Fruit fly (Drosophila melanogaster) whole organism, embryonic: ENCODE data around the gene SelT.
A peak's percentile ranks its signal among the peaks of the same experiment; 100 is the strongest.

Experiments used
- Antp ChIP-seq: fragments of 200-800 bp; sonication (Bioruptor generic); optimal IDR thresholded peaks from 3 replicates; lab custom pipeline; 2016; ENCODE audit warnings: missing biosample characterization, missing genetic modification characterization
- Atf-2 ChIP-seq: fragments of 200-800 bp; sonication (Bioruptor generic); optimal IDR thresholded peaks from 2 replicates; lab custom pipeline; 2016; ENCODE audit warnings: missing biosample characterization, missing genetic modification characterization
- CG10267 ChIP-seq: fragments of 200-800 bp; sonication (Bioruptor generic); optimal IDR thresholded peaks from 2 replicates; lab custom pipeline; 2018; ENCODE audit warnings: missing biosample characterization, mild to moderate bottlenecking, missing genetic modification characterization, moderate library complexity
- CG10274 ChIP-seq: fragments of 200-800 bp; sonication (Bioruptor generic); optimal IDR thresholded peaks from 3 replicates; lab custom pipeline; 2017; ENCODE audit warnings: missing biosample characterization, mild to moderate bottlenecking, missing genetic modification characterization
- CG11398 ChIP-seq: fragments of 200-800 bp; sonication (Bioruptor generic); optimal IDR thresholded peaks from 2 replicates; lab custom pipeline; 2016; ENCODE audit warnings: missing biosample characterization, missing genetic modification characterization
- CG11456 ChIP-seq: fragments of 200-800 bp; sonication (Bioruptor generic); IDR thresholded peaks from 3 replicates; pipeline ENCODE4 v1.3.6; 2022; ENCODE audit warnings: missing biosample characterization, missing genetic modification characterization
- CG1233 ChIP-seq: fragments of 200-800 bp; sonication (Bioruptor generic); optimal IDR thresholded peaks from 4 replicates; lab custom pipeline; 2018; ENCODE audit warnings: missing biosample characterization, mild to moderate bottlenecking, missing genetic modification characterization
- CG15011 ChIP-seq: fragments of 200-800 bp; sonication (Bioruptor generic); optimal IDR thresholded peaks from 3 replicates; lab custom pipeline; 2018; ENCODE audit warnings: missing biosample characterization, mild to moderate bottlenecking, missing genetic modification characterization
- CG17361 ChIP-seq: fragments of 200-800 bp; sonication (Bioruptor generic); IDR thresholded peaks from 3 replicates; pipeline ENCODE4 v1.3.6; 2022; ENCODE audit warnings: missing biosample characterization, missing genetic modification characterization
- CG17912 ChIP-seq: fragments of 200-800 bp; sonication (Bioruptor generic); optimal IDR thresholded peaks from 2 replicates; lab custom pipeline; 2018; ENCODE audit warnings: missing biosample characterization, mild to moderate bottlenecking, missing genetic modification characterization
- CG1792 ChIP-seq: fragments of 200-800 bp; sonication (Bioruptor generic); optimal IDR thresholded peaks from 2 replicates; lab custom pipeline; 2016; ENCODE audit warnings: missing biosample characterization, missing genetic modification characterization
- CG1832 ChIP-seq: fragments of 200-800 bp; sonication (Bioruptor generic); optimal IDR thresholded peaks from 2 replicates; lab custom pipeline; 2017; ENCODE audit warnings: missing biosample characterization, mild to moderate bottlenecking, missing genetic modification characterization, inconsistent platforms
- CG2712 ChIP-seq: fragments of 200-800 bp; optimal IDR thresholded peaks from 3 replicates; lab custom pipeline; 2019; ENCODE audit warnings: missing biosample characterization, mild to moderate bottlenecking, missing genetic modification characterization, moderate library complexity
- CG30431 ChIP-seq: fragments of 200-800 bp; sonication (Bioruptor generic); optimal IDR thresholded peaks from 2 replicates; lab custom pipeline; 2017; ENCODE audit warnings: missing biosample characterization, missing genetic modification characterization
- CG3163 ChIP-seq: fragments of 200-800 bp; sonication (Bioruptor generic); optimal IDR thresholded peaks from 3 replicates; lab custom pipeline; 2016; ENCODE audit warnings: missing biosample characterization, missing genetic modification characterization
- CG6175 ChIP-seq: fragments of 200-800 bp; sonication (Bioruptor generic); IDR thresholded peaks from 3 replicates; pipeline ENCODE4 v1.3.6; 2022; ENCODE audit warnings: missing biosample characterization, missing genetic modification characterization
- CG6654 ChIP-seq: fragments of 200-800 bp; sonication (Bioruptor generic); optimal IDR thresholded peaks from 2 replicates; lab custom pipeline; 2017; ENCODE audit warnings: missing biosample characterization, mild to moderate bottlenecking, missing genetic modification characterization
- CG7786 ChIP-seq: fragments of 200-800 bp; sonication (Bioruptor generic); optimal IDR thresholded peaks from 2 replicates; lab custom pipeline; 2016; ENCODE audit warnings: missing biosample characterization, missing genetic modification characterization
- CG8924 ChIP-seq: fragments of 200-800 bp; optimal IDR thresholded peaks from 3 replicates; lab custom pipeline; 2019; ENCODE audit warnings: missing biosample characterization, mild to moderate bottlenecking, missing genetic modification characterization, moderate library complexity
- CG8944 ChIP-seq: fragments of 200-800 bp; sonication (Bioruptor generic); optimal IDR thresholded peaks from 3 replicates; lab custom pipeline; 2016; ENCODE audit warnings: missing biosample characterization, missing genetic modification characterization
- CHES-1-like ChIP-seq: fragments of 200-800 bp; sonication (Bioruptor generic); optimal IDR thresholded peaks from 2 replicates; lab custom pipeline; 2016; ENCODE audit warnings: missing biosample characterization, missing genetic modification characterization
- Deaf1 ChIP-seq: fragments of 200-800 bp; optimal IDR thresholded peaks from 3 replicates; lab custom pipeline; 2019; ENCODE audit warnings: missing biosample characterization, mild to moderate bottlenecking, missing genetic modification characterization, moderate library complexity
- Elba2 ChIP-seq: fragments of 200-800 bp; sonication (Bioruptor generic); optimal IDR thresholded peaks from 3 replicates; lab custom pipeline; 2016; ENCODE audit warnings: missing biosample characterization, missing genetic modification characterization
- Fer2 ChIP-seq: fragments of 200-800 bp; sonication (Bioruptor generic); optimal IDR thresholded peaks from 2 replicates; lab custom pipeline; 2018; ENCODE audit warnings: missing biosample characterization, mild to moderate bottlenecking, missing genetic modification characterization, moderate library complexity
- Mes4 ChIP-seq: fragments of 200-800 bp; sonication (Bioruptor generic); optimal IDR thresholded peaks from 2 replicates; lab custom pipeline; 2016; ENCODE audit warnings: missing biosample characterization, missing genetic modification characterization
- Sry-δ ChIP-seq: fragments of 200-800 bp; sonication (Bioruptor generic); optimal IDR thresholded peaks from 2 replicates; lab custom pipeline; 2016; ENCODE audit warnings: missing biosample characterization, missing genetic modification characterization
- ac ChIP-seq: fragments of 200-800 bp; sonication (Bioruptor generic); optimal IDR thresholded peaks from 3 replicates; lab custom pipeline; 2017; ENCODE audit warnings: missing biosample characterization, mild to moderate bottlenecking, missing genetic modification characterization
- az2 ChIP-seq: fragments of 200-800 bp; sonication (Bioruptor generic); optimal IDR thresholded peaks from 3 replicates; lab custom pipeline; 2016; ENCODE audit warnings: missing biosample characterization, missing genetic modification characterization
- bcd ChIP-seq: fragments of 200-800 bp; sonication (Bioruptor generic); optimal IDR thresholded peaks from 2 replicates; lab custom pipeline; 2017; ENCODE audit warnings: missing biosample characterization, mild to moderate bottlenecking, missing genetic modification characterization
- crp ChIP-seq, 2 experiments: fragments of 200-800 bp; sonication (Bioruptor generic); optimal IDR thresholded peaks; 2 replicates in 1 of 2; 3 replicates in 1 of 2; lab custom pipeline; 2017; ENCODE audit warnings: missing biosample characterization in 2 of 2, missing genetic modification characterization in 2 of 2, mild to moderate bottlenecking in 1 of 2, moderate library complexity in 1 of 2
- dimm ChIP-seq: fragments of 200-800 bp; sonication (Bioruptor generic); IDR thresholded peaks from 2 replicates; pipeline ENCODE4 v1.3.6; 2022; ENCODE audit warnings: missing biosample characterization, missing genetic modification characterization
- dm ChIP-seq: fragments of 200-800 bp; sonication (Bioruptor generic); optimal IDR thresholded peaks from 3 replicates; lab custom pipeline; 2016; ENCODE audit warnings: missing biosample characterization, missing genetic modification characterization
- emc ChIP-seq: fragments of 200-800 bp; sonication (Bioruptor generic); optimal IDR thresholded peaks from 2 replicates; lab custom pipeline; 2016; ENCODE audit warnings: missing biosample characterization, missing genetic modification characterization
- en ChIP-seq: fragments of 200-800 bp; sonication (Bioruptor generic); optimal IDR thresholded peaks from 2 replicates; lab custom pipeline; 2016; ENCODE audit warnings: missing biosample characterization, missing genetic modification characterization
- ewg ChIP-seq: fragments of 200-800 bp; sonication (Bioruptor generic); optimal IDR thresholded peaks from 3 replicates; lab custom pipeline; 2017; ENCODE audit warnings: mild to moderate bottlenecking, missing biosample characterization, missing genetic modification reagents, missing genetic modification characterization
- grn ChIP-seq: fragments of 200-800 bp; sonication (Bioruptor generic); optimal IDR thresholded peaks from 3 replicates; lab custom pipeline; 2017; ENCODE audit warnings: missing biosample characterization, missing genetic modification characterization
- gsb ChIP-seq: fragments of 200-800 bp; sonication (Bioruptor generic); IDR thresholded peaks from 2 replicates; pipeline ENCODE4 v1.3.6; 2022; ENCODE audit warnings: missing biosample characterization, missing genetic modification characterization
- hkb ChIP-seq, 2 experiments: fragments of 200-800 bp in 1 of 2; fragments of >200 bp in 1 of 2; sonication (Bioruptor generic) in 1 of 2; IDR thresholded peaks in 1 of 2; optimal IDR thresholded peaks in 1 of 2; 2 replicates each; pipeline versions ENCODE4 v1.3.6 to Lab custom; 2017 to 2022; ENCODE audit warnings: missing biosample characterization in 1 of 2, missing genetic modification characterization in 1 of 2
- klu ChIP-seq: fragments of 200-800 bp; sonication (Bioruptor generic); IDR thresholded peaks from 2 replicates; pipeline ENCODE4 v1.3.6; 2022; ENCODE audit warnings: missing biosample characterization, missing genetic modification characterization
- knrl ChIP-seq: fragments of 200-800 bp; sonication (Bioruptor generic); IDR thresholded peaks from 3 replicates; pipeline ENCODE4 v1.3.6; 2022; ENCODE audit warnings: missing biosample characterization, missing genetic modification characterization; ENCODE audit not compliant: partially characterized antibody
- lmd ChIP-seq: fragments of 200-800 bp; sonication (Bioruptor generic); IDR thresholded peaks from 2 replicates; pipeline ENCODE4 v1.3.6; 2022; ENCODE audit warnings: missing biosample characterization, missing genetic modification characterization
- mirr ChIP-seq: fragments of 200-800 bp; sonication (Bioruptor generic); optimal IDR thresholded peaks from 3 replicates; lab custom pipeline; 2018; ENCODE audit warnings: missing biosample characterization, mild to moderate bottlenecking, missing genetic modification characterization
- peb ChIP-seq: fragments of 200-800 bp; sonication (Bioruptor generic); IDR thresholded peaks from 2 replicates; pipeline ENCODE4 v1.3.6; 2022; ENCODE audit warnings: missing biosample characterization, missing genetic modification characterization
- pzg ChIP-seq: fragments of 200-800 bp; sonication (Bioruptor generic); optimal IDR thresholded peaks from 3 replicates; lab custom pipeline; 2018; ENCODE audit warnings: missing biosample characterization, mild to moderate bottlenecking, missing genetic modification characterization, moderate library complexity
- run ChIP-seq: fragments of 200-800 bp; sonication (Bioruptor generic); optimal IDR thresholded peaks from 3 replicates; lab custom pipeline; 2018; ENCODE audit warnings: missing biosample characterization, mild to moderate bottlenecking, missing genetic modification characterization
- sens ChIP-seq: fragments of 200-800 bp; sonication (Bioruptor generic); peaks from one replicate; lab custom pipeline; 2016; ENCODE audit warnings: missing biosample characterization, missing genetic modification characterization
- shn ChIP-seq: fragments of 200-800 bp; sonication (Bioruptor generic); optimal IDR thresholded peaks from 3 replicates; lab custom pipeline; 2016; ENCODE audit warnings: missing biosample characterization, missing genetic modification characterization
- sna ChIP-seq: fragments of 200-800 bp; sonication (Bioruptor generic); IDR thresholded peaks from 2 replicates; pipeline ENCODE4 v1.3.6; 2022; ENCODE audit warnings: missing biosample characterization, missing genetic modification characterization; ENCODE audit not compliant: partially characterized antibody
- so ChIP-seq: fragments of 200-800 bp; sonication (Bioruptor generic); IDR thresholded peaks from 3 replicates; pipeline ENCODE4 v1.3.6; 2022; ENCODE audit warnings: missing biosample characterization, missing genetic modification characterization

SelT gene

dm6 chr2L:4997401-4998259 lies 13.1 kb upstream of the SelT start (continued):
- TF ChIP-seq CG2712 (tag; lab: Kevin White, UChicago) (peak; percentile 99), CG8924 (tag; lab: Kevin White, UChicago) (peak; percentile 99), lmd (peak; percentile 99), dm (GFP tag; lab: Kevin White, UChicago) (peak; percentile 98), run (tag; lab: Kevin White, UChicago) (peak; percentile 96), gsb (peak; percentile 98), shn (GFP tag; lab: Kevin White, UChicago) (peak; percentile 100), CG17361 (peak; percentile 99), mirr (peak; percentile 99), Deaf1 (tag; lab: Kevin White, UChicago) (peak; percentile 98), hkb (optimal IDR thresholded peaks at IDR 0.05; lab: Kevin White, UChicago) (peak; percentile 95), hkb (GFP tag; IDR thresholded peaks at IDR 0.05; lab: Robert Waterston, UW) (peak; percentile 99), pzg (peak; percentile 41), CG1233 (peak; percentile 99), sens (GFP tag; lab: Kevin White, UChicago) (peak; percentile 100), ewg (GFP tag; lab: Kevin White, UChicago) (peak; percentile 98), peb (GFP tag; lab: Robert Waterston, UW) (peak; percentile 99), knrl (peak; percentile 77), CHES-1-like (GFP tag; lab: Kevin White, UChicago) (peak; percentile 99), klu (GFP tag; lab: Robert Waterston, UW) (peak; percentile 98), sna (peak; percentile 52; the same call in 1 of the 2 replicates), so (GFP tag; lab: Robert Waterston, UW) (peak; percentile 99), en (peak; percentile 99), Antp (peak; percentile 99), CG10274 (GFP tag; lab: Kevin White, UChicago) (peak; percentile 94), Fer2 (tag; lab: Kevin White, UChicago) (peak; percentile 96), Mes4 (GFP tag; lab: Kevin White, UChicago) (peak; percentile 99), CG11456 (peak; percentile 99), CG3163 (GFP tag; lab: Kevin White, UChicago) (peak; percentile 96), CG6654 (peak; percentile 97), CG10267 (tag; lab: Kevin White, UChicago) (peak; percentile 96), CG6175 (GFP tag; lab: Robert Waterston, UW) (peak; percentile 98), Atf-2 (GFP tag; lab: Kevin White, UChicago) (peak; percentile 99), Sry-δ (peak; percentile 81), bcd (peak; percentile 99), CG8944 (GFP tag; lab: Kevin White, UChicago) (peak; percentile 99), crp (GFP tag; optimal IDR thresholded peaks at IDR 0.05; lab: Kevin White, UChicago) (peak; percentile 35 to 77), dimm (GFP tag; lab: Robert Waterston, UW) (peak; percentile 98), CG1792 (GFP tag; lab: Kevin White, UChicago) (peak; percentile 99), CG15011 (GFP tag; lab: Kevin White, UChicago) (peak; percentile 98), grn (GFP tag; lab: Kevin White, UChicago) (peak; percentile 94), CG7786 (GFP tag; lab: Kevin White, UChicago) (peak; percentile 99), CG30431 (peak; percentile 99), CG11398 (GFP tag; lab: Kevin White, UChicago) (peak; percentile 99), az2 (GFP tag; lab: Kevin White, UChicago) (peak; percentile 99), emc (GFP tag; lab: Kevin White, UChicago) (peak; percentile 97), ac (GFP tag; lab: Kevin White, UChicago) (peak; percentile 97), CG17912 (GFP tag; lab: Kevin White, UChicago) (peak; percentile 96), CG1832 (GFP tag; lab: Kevin White, UChicago) (peak; percentile 95), Elba2 (peak; percentile 78)
